Worm (Caenorhabditis elegans) whole organism, mixed stage, embryonic: ENCODE data around the gene T22G5.1.

Source experiments
- M03D4.4 ChIP-seq: sonication (generic microtip); optimal IDR thresholded peaks from 2 replicates; lab custom pipeline; 2017; ENCODE audit warnings: mild to moderate bottlenecking, missing genetic modification characterization, missing compliant biosample characterization
- ceh-39 ChIP-seq: fragments of 150-350 bp; optimal IDR thresholded peaks from 2 replicates; lab custom pipeline; 2014; ENCODE audit warnings: missing biosample characterization, missing genetic modification characterization
- ces-1 ChIP-seq: fragments of 150-350 bp; optimal IDR thresholded peaks from 2 replicates; lab custom pipeline; 2014; ENCODE audit warnings: missing biosample characterization, missing genetic modification reagents, missing genetic modification characterization
- elt-3 ChIP-seq: fragments of 150-350 bp; optimal IDR thresholded peaks from 2 replicates; lab custom pipeline; 2014; ENCODE audit warnings: missing biosample characterization, missing genetic modification characterization
- lin-13 ChIP-seq: fragments of 150-350 bp; optimal IDR thresholded peaks from 2 replicates; lab custom pipeline; 2014; ENCODE audit warnings: missing biosample characterization, missing genetic modification characterization
- lin-32 ChIP-seq: fragments of 200-800 bp; sonication (Bioruptor generic); optimal IDR thresholded peaks from 2 replicates; lab custom pipeline; 2018; ENCODE audit warnings: mild to moderate bottlenecking, missing genetic modification characterization, missing compliant biosample characterization
- nhr-2 ChIP-seq: fragments of 150-350 bp; optimal IDR thresholded peaks from 2 replicates; lab custom pipeline; 2014; ENCODE audit warnings: missing biosample characterization, missing genetic modification characterization
- nhr-237 ChIP-seq: fragments of 150-350 bp; optimal IDR thresholded peaks from 2 replicates; lab custom pipeline; 2014; ENCODE audit warnings: missing biosample characterization, missing genetic modification characterization
- nhr-76 ChIP-seq: sonication (generic microtip); optimal IDR thresholded peaks from 2 replicates; lab custom pipeline; 2017; ENCODE audit warnings: missing biosample characterization, missing genetic modification characterization
- snpc-4 ChIP-seq: fragments of 150-350 bp; optimal IDR thresholded peaks from 2 replicates; lab custom pipeline; 2014; ENCODE audit warnings: missing biosample characterization, missing genetic modification characterization
- unc-120 ChIP-seq: sonication (generic microtip); optimal IDR thresholded peaks from 2 replicates; lab custom pipeline; 2017; ENCODE audit warnings: missing genetic modification characterization, missing compliant biosample characterization; ENCODE audit not compliant: poor library complexity, severe bottlenecking
- ztf-11 ChIP-seq: fragments of 150-350 bp; optimal IDR thresholded peaks from 2 replicates; lab custom pipeline; 2014; ENCODE audit warnings: missing biosample characterization, missing genetic modification characterization

DNA sequence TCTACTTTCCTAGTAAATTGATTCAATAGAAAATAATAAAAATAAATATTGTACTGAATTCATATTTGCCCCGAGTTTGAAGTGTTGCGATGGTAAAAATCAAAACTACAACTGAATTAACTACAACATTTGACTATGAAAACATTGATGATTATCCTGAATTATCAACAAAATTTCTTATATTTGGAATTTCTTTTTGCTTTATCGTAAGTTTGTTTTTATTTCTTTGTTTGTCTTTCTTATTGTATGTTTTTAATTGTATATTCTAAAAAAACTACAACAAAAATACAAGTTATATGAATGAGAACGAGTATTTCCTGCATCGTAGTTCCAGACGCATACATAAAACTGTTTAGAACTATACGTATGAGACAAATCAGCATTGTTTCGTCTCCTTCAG, 39.5 kb upstream of the T22G5.1 start, which contains the start of gene srx-128:
- TF ChIP-seq lin-13 (tag; lab: Kevin White, UChicago) (no peak), M03D4.4 (tag; lab: Kevin White, UChicago) (no peak), nhr-2 (no peak), lin-32 (no peak), nhr-237 (no peak), snpc-4 (tag; lab: Kevin White, UChicago) (no peak), nhr-76 (tag; lab: Kevin White, UChicago) (no peak), unc-120 (no peak), elt-3 (tag; lab: Kevin White, UChicago) (no peak), ztf-11 (tag; lab: Kevin White, UChicago) (no peak), ces-1 (GFP tag; lab: Kevin White, UChicago) (no peak), ceh-39 (no peak)
